Worm (Caenorhabditis elegans) whole organism, L3 larva: ENCODE results near the gene ist-1.

ENCODE experiments used
- fkh-10 ChIP-seq: sonication (generic microtip); optimal IDR thresholded peaks from 2 replicates; lab custom pipeline; 2017; ENCODE audit warnings: missing biosample characterization, missing genetic modification reagents, missing genetic modification characterization
- nhr-76 ChIP-seq: fragments of 150-350 bp; sonication (generic microtip); optimal IDR thresholded peaks from 5 replicates; lab custom pipeline; 2014; ENCODE audit warnings: missing biosample characterization, missing genetic modification characterization
- unc-62 ChIP-seq: fragments of 150-350 bp; sonication (generic microtip); optimal IDR thresholded peaks from 4 replicates; lab custom pipeline; 2014; ENCODE audit warnings: missing biosample characterization, missing genetic modification reagents, missing genetic modification characterization
- ztf-11 ChIP-seq: fragments of 150-350 bp; optimal IDR thresholded peaks from 2 replicates; lab custom pipeline; 2014; ENCODE audit warnings: missing biosample characterization, missing genetic modification characterization

ce11 chrX:7126348-7126747, at the start of gene ist-1:
- TF ChIP-seq ztf-11 (tag; lab: Kevin White, UChicago) (no peak), fkh-10 (GFP tag; lab: Kevin White, UChicago) (no peak), nhr-76 (no peak), unc-62 (GFP tag; lab: Kevin White, UChicago) (no peak)
